Worm (Caenorhabditis elegans) whole organism, L1 larva: ENCODE results near the gene Y49E10.30.

ENCODE experiments used
- C04F5.9 ChIP-seq: sonication (generic microtip); optimal IDR thresholded peaks from 2 replicates; lab custom pipeline; 2016; ENCODE audit warnings: missing genetic modification characterization, missing compliant biosample characterization
- Y116A8C.19 ChIP-seq: sonication (generic microtip); optimal IDR thresholded peaks from 2 replicates; lab custom pipeline; 2016; ENCODE audit warnings: missing compliant biosample characterization, missing genetic modification characterization, borderline replicate concordance
- aha-1 ChIP-seq: fragments of 150-350 bp; optimal IDR thresholded peaks from 2 replicates; lab custom pipeline; 2014; ENCODE audit warnings: missing biosample characterization, missing genetic modification characterization
- alr-1 ChIP-seq: fragments of 200-800 bp; sonication (Bioruptor generic); optimal IDR thresholded peaks from 2 replicates; lab custom pipeline; 2018; ENCODE audit warnings: borderline replicate concordance, mild to moderate bottlenecking, missing genetic modification characterization, missing compliant biosample characterization
- blmp-1 ChIP-seq: fragments of 150-350 bp; optimal IDR thresholded peaks from 2 replicates; lab custom pipeline; 2014; ENCODE audit warnings: missing biosample characterization, missing genetic modification characterization
- ceh-8 ChIP-seq: fragments of 200-800 bp; sonication (Bioruptor generic); optimal IDR thresholded peaks from 2 replicates; lab custom pipeline; 2018; ENCODE audit warnings: mild to moderate bottlenecking, missing genetic modification characterization, moderate library complexity, missing compliant biosample characterization
- ceh-90 ChIP-seq: sonication (generic microtip); optimal IDR thresholded peaks from 2 replicates; lab custom pipeline; 2016; ENCODE audit warnings: missing genetic modification characterization, missing compliant biosample characterization
- dpl-1 ChIP-seq, 3 experiments: fragments of 150-350 bp in 2 of 3; sonication (generic microtip) in 1 of 3; optimal IDR thresholded peaks; 2 replicates each; lab custom pipeline; 2014 to 2017; ENCODE audit warnings: missing biosample characterization in 3 of 3, missing genetic modification characterization in 3 of 3, missing genetic modification reagents in 3 of 3
- efl-1 ChIP-seq, 4 experiments: fragments of 150-350 bp; optimal IDR thresholded peaks in 3 of 4; peaks in 1 of 4; 1 replicate in 1 of 4; 2 replicates in 3 of 4; lab custom pipeline; 2014; ENCODE audit warnings: missing biosample characterization in 2 of 4, missing genetic modification characterization in 2 of 4, missing genetic modification reagents in 2 of 4
- elt-3 ChIP-seq, 6 experiments: fragments of 150-350 bp in 1 of 6; sonication (generic microtip); optimal IDR thresholded peaks; 2 replicates each; lab custom pipeline; 2017 to 2018; ENCODE audit warnings: missing biosample characterization in 6 of 6, missing genetic modification characterization in 6 of 6, inconsistent platforms in 1 of 6
- ets-5 ChIP-seq: fragments of 200-800 bp; sonication (Bioruptor generic); IDR thresholded peaks from 2 replicates; pipeline ENCODE4 v1.3.6; 2022; ENCODE audit warnings: missing genetic modification characterization, missing compliant biosample characterization
- fkh-10 ChIP-seq: sonication (generic microtip); optimal IDR thresholded peaks from 2 replicates; lab custom pipeline; 2017; ENCODE audit warnings: missing biosample characterization, missing genetic modification reagents, missing genetic modification characterization
- fkh-8 ChIP-seq: sonication (generic microtip); optimal IDR thresholded peaks from 2 replicates; lab custom pipeline; 2016; ENCODE audit warnings: mild to moderate bottlenecking, missing genetic modification characterization, missing compliant biosample characterization
- grh-1 ChIP-seq: fragments of 200-800 bp; sonication (Bioruptor generic); IDR thresholded peaks from 2 replicates; pipeline ENCODE4 v1.3.6; 2022; ENCODE audit warnings: missing genetic modification reagents, missing genetic modification characterization, missing compliant biosample characterization
- hlh-4 ChIP-seq: sonication (generic microtip); optimal IDR thresholded peaks from 2 replicates; lab custom pipeline; 2016; ENCODE audit warnings: mild to moderate bottlenecking, missing genetic modification characterization, missing compliant biosample characterization
- hpl-2 ChIP-seq: fragments of 150-350 bp; optimal IDR thresholded peaks from 2 replicates; lab custom pipeline; 2014; ENCODE audit warnings: missing biosample characterization, missing genetic modification reagents, missing genetic modification characterization
- isw-1 ChIP-seq: fragments of 200-800 bp; sonication (Bioruptor generic); IDR thresholded peaks from 2 replicates; pipeline ENCODE4 v1.3.6; 2022; ENCODE audit warnings: missing genetic modification characterization, missing compliant biosample characterization
- jun-1 ChIP-seq: fragments of 150-350 bp; optimal IDR thresholded peaks from 2 replicates; lab custom pipeline; 2014; ENCODE audit warnings: missing biosample characterization, missing genetic modification reagents, missing genetic modification characterization
- lin-14 ChIP-seq: fragments of 200-800 bp; sonication (Bioruptor generic); optimal IDR thresholded peaks from 2 replicates; lab custom pipeline; 2018; ENCODE audit warnings: mild to moderate bottlenecking, missing genetic modification characterization, moderate library complexity, missing compliant biosample characterization
- lin-15B ChIP-seq: fragments of 150-350 bp; sonication (generic microtip); optimal IDR thresholded peaks from 3 replicates; lab custom pipeline; 2014; ENCODE audit warnings: missing biosample characterization, missing genetic modification characterization
- lir-3 ChIP-seq: sonication (generic microtip); optimal IDR thresholded peaks from 2 replicates; lab custom pipeline; 2016; ENCODE audit warnings: mild to moderate bottlenecking, missing genetic modification characterization, moderate library complexity, missing compliant biosample characterization; ENCODE audit not compliant: poor library complexity
- lsy-2 ChIP-seq, 2 experiments: fragments of 150-350 bp; optimal IDR thresholded peaks; 2 replicates each; lab custom pipeline; 2014; ENCODE audit warnings: missing biosample characterization in 2 of 2, missing genetic modification characterization in 2 of 2
- mab-9 ChIP-seq: fragments of 200-800 bp; sonication (Bioruptor generic); IDR thresholded peaks from 2 replicates; pipeline ENCODE4 v1.3.6; 2022; ENCODE audit warnings: missing genetic modification reagents, missing genetic modification characterization, missing compliant biosample characterization
- mep-1 ChIP-seq: fragments of 150-350 bp; optimal IDR thresholded peaks from 2 replicates; lab custom pipeline; 2014; ENCODE audit warnings: missing biosample characterization, missing genetic modification characterization
- nhr-19 ChIP-seq: fragments of 200-800 bp; sonication (Bioruptor generic); conservative IDR thresholded peaks from 2 replicates; pipeline ENCODE4 v1.3.6; 2022; ENCODE audit warnings: missing genetic modification characterization, missing compliant biosample characterization
- nhr-20 ChIP-seq: sonication (generic microtip); optimal IDR thresholded peaks from 2 replicates; lab custom pipeline; 2016; ENCODE audit warnings: mild to moderate bottlenecking, missing genetic modification characterization, missing compliant biosample characterization
- nhr-237 ChIP-seq: fragments of 150-350 bp; optimal IDR thresholded peaks from 2 replicates; lab custom pipeline; 2014; ENCODE audit warnings: missing biosample characterization, missing genetic modification characterization
- nhr-28 ChIP-seq: fragments of 150-350 bp; optimal IDR thresholded peaks from 2 replicates; lab custom pipeline; 2014; ENCODE audit warnings: missing biosample characterization, missing genetic modification characterization
- nhr-76 ChIP-seq: sonication (generic microtip); optimal IDR thresholded peaks from 2 replicates; lab custom pipeline; 2017; ENCODE audit warnings: missing biosample characterization, missing genetic modification characterization
- nhr-85 ChIP-seq: sonication (generic microtip); peaks from one replicate; lab custom pipeline; 2016; ENCODE audit warnings: missing genetic modification characterization, inconsistent platforms, missing compliant biosample characterization
- nhr-90 ChIP-seq: sonication (generic microtip); optimal IDR thresholded peaks from 2 replicates; lab custom pipeline; 2016; ENCODE audit warnings: mild to moderate bottlenecking, missing genetic modification characterization, missing compliant biosample characterization; ENCODE audit not compliant: poor library complexity
- pqm-1 ChIP-seq: sonication (generic microtip); optimal IDR thresholded peaks from 3 replicates; lab custom pipeline; 2017; ENCODE audit warnings: missing biosample characterization, missing genetic modification characterization
- rnt-1 ChIP-seq: sonication (generic microtip); optimal IDR thresholded peaks from 2 replicates; lab custom pipeline; 2016; ENCODE audit warnings: mild to moderate bottlenecking, missing genetic modification characterization, moderate library complexity, missing compliant biosample characterization
- snu-23 ChIP-seq: sonication (generic microtip); optimal IDR thresholded peaks from 2 replicates; lab custom pipeline; 2016; ENCODE audit warnings: missing genetic modification characterization, missing compliant biosample characterization
- sox-4 ChIP-seq: sonication (generic microtip); optimal IDR thresholded peaks from 2 replicates; lab custom pipeline; 2016; ENCODE audit warnings: missing genetic modification characterization, missing compliant biosample characterization
- sptf-1 ChIP-seq: fragments of 150-350 bp; optimal IDR thresholded peaks from 2 replicates; lab custom pipeline; 2014; ENCODE audit warnings: missing biosample characterization, missing genetic modification characterization
- sup-37 ChIP-seq: fragments of 200-800 bp; sonication (Bioruptor generic); optimal IDR thresholded peaks from 2 replicates; lab custom pipeline; 2018; ENCODE audit warnings: mild to moderate bottlenecking, missing genetic modification characterization, missing compliant biosample characterization
- tbx-2 ChIP-seq: sonication (generic microtip); optimal IDR thresholded peaks from 2 replicates; lab custom pipeline; 2016; ENCODE audit warnings: missing genetic modification characterization, missing compliant biosample characterization
- unc-30 ChIP-seq: sonication (generic microtip); optimal IDR thresholded peaks from 2 replicates; lab custom pipeline; 2017; ENCODE audit warnings: missing biosample characterization, missing genetic modification characterization
- unc-86 ChIP-seq: sonication (generic microtip); optimal IDR thresholded peaks from 2 replicates; lab custom pipeline; 2016; ENCODE audit warnings: missing genetic modification characterization, missing compliant biosample characterization
- unc-98 ChIP-seq: fragments of 200-800 bp; sonication (Bioruptor generic); IDR thresholded peaks from 2 replicates; pipeline ENCODE4 v1.3.6; 2022; ENCODE audit warnings: missing genetic modification characterization, missing compliant biosample characterization
- vab-15 ChIP-seq: sonication (generic microtip); optimal IDR thresholded peaks from 2 replicates; lab custom pipeline; 2017; ENCODE audit warnings: missing genotype, mild to moderate bottlenecking, missing genetic modification characterization, missing compliant biosample characterization
- xbp-1 ChIP-seq: sonication (generic microtip); optimal IDR thresholded peaks from 2 replicates; lab custom pipeline; 2016; ENCODE audit warnings: missing genetic modification characterization, missing compliant biosample characterization

The Y49E10.30 gene

DNA sequence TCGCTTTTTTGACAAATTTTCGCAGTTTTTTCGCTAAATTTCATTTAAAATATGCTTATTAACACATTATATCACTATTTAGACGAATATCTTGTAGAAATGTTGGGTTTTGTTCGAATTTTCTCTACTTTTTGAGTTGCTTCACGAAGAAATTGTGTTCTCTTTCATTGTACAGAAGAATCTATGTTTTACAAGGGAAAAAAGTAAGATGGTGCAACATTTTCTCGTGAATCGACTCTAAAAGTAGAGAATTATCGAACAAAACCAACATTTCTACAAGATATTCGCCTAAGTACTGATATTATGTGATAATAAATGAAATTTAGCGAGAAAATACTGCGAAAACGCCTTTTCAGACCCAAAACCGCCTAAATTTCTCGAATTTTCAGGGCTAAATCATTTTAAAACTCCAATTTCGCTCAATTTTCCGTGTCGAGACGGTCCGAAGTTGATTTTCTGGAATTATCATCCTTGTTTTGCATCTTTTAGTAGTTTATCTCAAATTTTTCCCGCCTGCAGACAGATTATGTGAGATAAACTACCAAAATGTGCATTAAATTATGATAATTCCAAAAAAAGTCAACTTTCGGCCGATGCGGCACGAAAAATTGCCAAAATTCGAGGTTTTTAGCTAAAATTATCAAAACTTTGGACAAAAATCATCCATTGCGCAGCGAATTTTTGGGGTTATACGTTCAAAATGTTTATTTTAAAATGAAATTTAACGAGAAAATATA, 41.0 kb downstream of the Y49E10.30 start:
- no peak for TF ChIP-seq efl-1 (optimal IDR thresholded peaks at IDR 0.05; lab: Kevin White, UChicago)
- TF ChIP-seq efl-1 (GFP tag; optimal IDR thresholded peaks at IDR 0.05 in 1 of 2; lab: Kevin White, UChicago) = peak in 1 of 2 experiments; percentile 95
- TF ChIP-seq vab-15 = no peak
- no peak for TF ChIP-seq hpl-2 (GFP tag; lab: Kevin White, UChicago)

DNA sequence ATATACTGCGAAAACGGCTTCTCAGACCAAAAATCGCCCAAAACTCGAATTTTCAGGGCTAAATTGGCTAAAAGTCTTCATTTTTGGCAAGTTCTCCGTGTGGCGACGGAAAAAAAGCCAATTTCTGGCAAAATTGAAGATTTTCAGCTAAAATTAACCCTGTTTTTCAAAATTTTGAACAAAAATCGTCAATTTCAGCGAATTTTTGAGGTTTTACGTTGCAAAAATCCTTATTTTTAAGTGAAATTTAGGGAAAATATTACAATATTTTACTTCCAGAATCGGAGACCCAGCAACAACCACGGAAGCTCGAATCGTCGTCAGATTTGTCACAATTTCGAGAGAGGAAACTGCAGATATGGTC, 41.5 kb downstream of the Y49E10.30 start:
- TF ChIP-seq nhr-76 (no peak), efl-1 (optimal IDR thresholded peaks at IDR 0.05; lab: Kevin White, UChicago) (no peak), efl-1 (GFP tag; optimal IDR thresholded peaks at IDR 0.05 in 1 of 2; lab: Kevin White, UChicago) (peak in 1 of 2 experiments; percentile 59), sptf-1 (tag; lab: Kevin White, UChicago) (no peak), blmp-1 (tag; lab: Kevin White, UChicago) (no peak), nhr-237 (tag; lab: Kevin White, UChicago) (no peak)

DNA sequence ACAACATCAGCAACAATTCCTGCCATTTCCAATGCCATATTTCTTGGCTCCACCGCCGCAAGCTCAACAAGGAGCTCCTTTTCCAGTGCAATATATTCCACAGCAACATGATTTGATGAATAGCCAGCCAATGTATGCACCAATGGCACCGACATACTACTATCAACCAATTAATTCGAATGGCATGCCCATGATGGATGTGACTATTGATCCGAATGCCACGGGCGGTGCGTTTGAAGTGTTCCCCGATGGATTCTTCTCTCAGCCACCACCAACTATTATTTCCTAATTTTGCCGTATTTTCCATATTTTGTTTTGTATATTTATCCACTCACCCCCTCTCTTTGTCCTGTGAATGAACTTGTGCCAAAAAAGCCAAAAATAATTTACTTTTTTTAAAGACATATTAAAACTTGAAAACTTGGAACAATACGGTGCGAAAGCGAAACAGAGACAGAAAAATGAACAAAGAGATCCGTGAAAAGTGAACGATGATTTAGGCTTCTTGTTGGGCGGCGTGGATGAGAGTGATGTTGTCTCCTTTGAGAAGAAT, 42.2 kb downstream of the Y49E10.30 start:
- no peak for TF ChIP-seq nhr-28 (tag; lab: Kevin White, UChicago)
- no peak for TF ChIP-seq lin-14 (GFP tag; lab: Kevin White, UChicago)
- TF ChIP-seq sup-37 = no peak
- TF ChIP-seq lsy-2 (tag; optimal IDR thresholded peaks at IDR 0.05; lab: Kevin White, UChicago) = no peak
- no peak for TF ChIP-seq unc-86 (tag; lab: Kevin White, UChicago)
- TF ChIP-seq alr-1 (tag; lab: Kevin White, UChicago) = peak; percentile 67
- TF ChIP-seq mab-9 (GFP tag; lab: Robert Waterston, UW) = no peak

DNA sequence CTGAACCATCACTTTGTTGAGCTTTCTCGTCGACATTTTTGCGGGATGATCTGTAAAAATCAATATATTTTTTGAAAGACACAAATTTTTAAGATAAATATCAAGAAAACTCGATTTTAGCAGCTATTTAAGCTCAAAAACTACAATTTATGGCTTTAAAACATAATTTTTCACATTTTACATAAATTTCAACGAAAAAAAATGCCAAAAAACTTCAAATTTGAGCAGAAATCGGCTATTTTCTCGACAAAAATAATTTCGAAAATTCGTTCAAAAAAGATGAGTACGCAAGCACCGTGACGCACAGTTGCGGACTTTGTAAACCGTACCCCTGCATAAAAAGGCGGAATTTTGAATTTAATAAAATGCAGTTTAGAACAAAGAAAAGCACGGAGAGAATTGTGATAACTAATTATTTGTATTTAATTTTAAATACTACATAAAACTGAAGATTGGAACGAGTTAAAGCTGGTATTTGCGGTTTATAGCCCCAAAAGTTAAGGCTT, 42.9 kb downstream of the Y49E10.30 start, which contains the start of gene snr-6:
snr-6 (minus strand) TSS at position 51 of the 506 bp plus-strand sequence.
- TF ChIP-seq nhr-20 (peak; percentile 66), lsy-2 (tag; optimal IDR thresholded peaks at IDR 0.05; lab: Kevin White, UChicago) (peak; percentile 98 to 100), elt-3 (tag; optimal IDR thresholded peaks at IDR 0.05; lab: Kevin White, UChicago) (peak in 2 of 6 experiments; percentile 15 to 33), unc-86 (tag; lab: Kevin White, UChicago) (peak; percentile 59), mep-1 (tag; lab: Kevin White, UChicago) (peak; percentile 88), hlh-4 (tag; lab: Kevin White, UChicago) (no peak), lin-15B (peak; percentile 73), xbp-1 (tag; lab: Kevin White, UChicago) (peak; percentile 73), ceh-90 (peak; percentile 41), lin-14 (GFP tag; lab: Kevin White, UChicago) (peak; percentile 60), fkh-8 (tag; lab: Kevin White, UChicago) (peak; percentile 59), isw-1 (GFP tag; lab: Robert Waterston, UW) (peak; percentile 53), dpl-1 (GFP tag; optimal IDR thresholded peaks at IDR 0.05; lab: Kevin White, UChicago) (peak; percentile 97 to 99 (median 97)), sox-4 (tag; lab: Kevin White, UChicago) (peak; percentile 6), efl-1 (optimal IDR thresholded peaks at IDR 0.05; lab: Kevin White, UChicago) (peak; percentile 62 to 97), efl-1 (GFP tag; optimal IDR thresholded peaks at IDR 0.05 in 1 of 2; lab: Kevin White, UChicago) (peak; percentile 98 to 99), C04F5.9 (tag; lab: Kevin White, UChicago) (peak; percentile 41), nhr-237 (tag; lab: Kevin White, UChicago) (peak; percentile 44), nhr-85 (tag; lab: Kevin White, UChicago) (peak; percentile 33), ceh-8 (GFP tag; lab: Kevin White, UChicago) (no peak), lir-3 (peak; percentile 35), rnt-1 (tag; lab: Kevin White, UChicago) (peak; percentile 80), Y116A8C.19 (tag; lab: Kevin White, UChicago) (no peak), nhr-90 (tag; lab: Kevin White, UChicago) (peak; percentile 28), ets-5 (GFP tag; lab: Robert Waterston, UW) (no peak), unc-30 (tag; lab: Kevin White, UChicago) (no peak), grh-1 (GFP tag; lab: Robert Waterston, UW) (peak; percentile 23; the same call in 1 of the 2 replicates), jun-1 (tag; lab: Kevin White, UChicago) (peak; percentile 41), pqm-1 (tag; lab: Kevin White, UChicago) (no peak), aha-1 (tag; lab: Kevin White, UChicago) (peak; percentile 2), unc-98 (no peak), snu-23 (GFP tag; lab: Kevin White, UChicago) (peak; percentile 85), nhr-19 (GFP tag; lab: Robert Waterston, UW) (no peak; the same call in 1 of the 2 replicates), tbx-2 (tag; lab: Kevin White, UChicago) (peak; percentile 71), fkh-10 (GFP tag; lab: Kevin White, UChicago) (peak; percentile 46)
